Worm (Caenorhabditis elegans) whole organism, mixed stage, embryonic: ENCODE results near the gene lips-9.

Source experiments
- bed-3 ChIP-seq: fragments of 200-800 bp; sonication (Bioruptor generic); optimal IDR thresholded peaks from 3 replicates; lab custom pipeline; 2018; ENCODE audit warnings: mild to moderate bottlenecking, missing genetic modification characterization, moderate library complexity, missing compliant biosample characterization
- ces-1 ChIP-seq: fragments of 150-350 bp; optimal IDR thresholded peaks from 2 replicates; lab custom pipeline; 2014; ENCODE audit warnings: missing biosample characterization, missing genetic modification reagents, missing genetic modification characterization
- hlh-1 ChIP-seq: fragments of 150-350 bp; optimal IDR thresholded peaks from 2 replicates; lab custom pipeline; 2014; ENCODE audit warnings: missing biosample characterization, missing genetic modification reagents, missing genetic modification characterization
- mls-2 ChIP-seq: sonication (generic microtip); optimal IDR thresholded peaks from 2 replicates; lab custom pipeline; 2016; ENCODE audit warnings: mild to moderate bottlenecking, missing genetic modification characterization, moderate library complexity, missing compliant biosample characterization
- pha-4 ChIP-seq: fragments of 150-350 bp; optimal IDR thresholded peaks from 2 replicates; lab custom pipeline; 2018; ENCODE audit warnings: missing biosample characterization, missing genetic modification reagents, missing genetic modification characterization
- unc-62 ChIP-seq: fragments of 150-350 bp; optimal IDR thresholded peaks from 2 replicates; lab custom pipeline; 2014; ENCODE audit warnings: missing biosample characterization, missing genetic modification reagents, missing genetic modification characterization

- TF ChIP-seq ces-1 (GFP tag; lab: Kevin White, UChicago) (peak; percentile 52), pha-4 (peak; percentile 61), hlh-1 (tag; lab: Kevin White, UChicago) (peak; percentile 1), mls-2 (no peak), bed-3 (GFP tag; lab: Kevin White, UChicago) (no peak), unc-62 (GFP tag; lab: Kevin White, UChicago) (peak; percentile 34)
Measured at ce11 chrII:12953297-12953696, 18.1 kb upstream of the lips-9 start.
